Fruit fly (Drosophila melanogaster) whole organism, embryonic: ENCODE results near the gene SREBP.

Experiments
- C15 ChIP-seq: fragments of 200-800 bp; sonication (Bioruptor generic); IDR thresholded peaks from 3 replicates; pipeline ENCODE4 v1.3.6; 2022; ENCODE audit warnings: missing biosample characterization, missing genetic modification characterization
- CG12769 ChIP-seq: fragments of 200-800 bp; sonication (Bioruptor generic); optimal IDR thresholded peaks from 2 replicates; lab custom pipeline; 2019; ENCODE audit warnings: missing biosample characterization, mild to moderate bottlenecking, missing genetic modification characterization, moderate library complexity
- CG14667 ChIP-seq: fragments of 200-800 bp; sonication (Bioruptor generic); IDR thresholded peaks from 2 replicates; pipeline ENCODE4 v1.3.6; 2022; ENCODE audit warnings: missing biosample characterization, missing genetic modification characterization
- CG15011 ChIP-seq: fragments of 200-800 bp; sonication (Bioruptor generic); optimal IDR thresholded peaks from 3 replicates; lab custom pipeline; 2018; ENCODE audit warnings: missing biosample characterization, mild to moderate bottlenecking, missing genetic modification characterization
- CG15696 ChIP-seq: fragments of 200-800 bp; sonication (Bioruptor generic); optimal IDR thresholded peaks from 2 replicates; lab custom pipeline; 2019; ENCODE audit warnings: missing biosample characterization, mild to moderate bottlenecking, missing genetic modification characterization, moderate library complexity
- CG16779 ChIP-seq: fragments of 200-800 bp; sonication (Bioruptor generic); IDR thresholded peaks from 2 replicates; pipeline ENCODE4 v1.3.6; 2022; ENCODE audit warnings: missing biosample characterization, missing genetic modification characterization
- CG18619 ChIP-seq: fragments of 200-800 bp; sonication (Bioruptor generic); optimal IDR thresholded peaks from 3 replicates; lab custom pipeline; 2017; ENCODE audit warnings: missing biosample characterization, mild to moderate bottlenecking, missing genetic modification characterization
- CG18764 ChIP-seq: fragments of 200-800 bp; sonication (Bioruptor generic); optimal IDR thresholded peaks from 3 replicates; lab custom pipeline; 2016; ENCODE audit warnings: missing biosample characterization, missing genetic modification characterization
- CG2116 ChIP-seq: fragments of 200-800 bp; sonication (Bioruptor generic); optimal IDR thresholded peaks from 3 replicates; lab custom pipeline; 2018; ENCODE audit warnings: missing biosample characterization, mild to moderate bottlenecking, missing genetic modification characterization
- CG31365 ChIP-seq: fragments of 200-800 bp; sonication (Bioruptor generic); optimal IDR thresholded peaks from 2 replicates; lab custom pipeline; 2018; ENCODE audit warnings: missing biosample characterization, mild to moderate bottlenecking, missing genetic modification characterization
- CG31441 ChIP-seq: fragments of 200-800 bp; sonication (Bioruptor generic); IDR thresholded peaks from 2 replicates; pipeline ENCODE4 v1.3.6; 2022; ENCODE audit warnings: missing biosample characterization, missing genetic modification characterization
- CG3407 ChIP-seq: fragments of 200-800 bp; sonication (Bioruptor generic); optimal IDR thresholded peaks from 2 replicates; lab custom pipeline; 2018; ENCODE audit warnings: missing biosample characterization, mild to moderate bottlenecking, missing genetic modification characterization
- CG4820 ChIP-seq: fragments of 200-800 bp; sonication (Bioruptor generic); optimal IDR thresholded peaks from 3 replicates; lab custom pipeline; 2016; ENCODE audit warnings: missing biosample characterization, missing genetic modification characterization
- CG7928 ChIP-seq: fragments of 200-800 bp; sonication (Bioruptor generic); optimal IDR thresholded peaks from 2 replicates; lab custom pipeline; 2017; ENCODE audit warnings: missing biosample characterization, mild to moderate bottlenecking, missing genetic modification characterization
- Dll ChIP-seq: fragments of 200-800 bp; sonication (Bioruptor generic); IDR thresholded peaks from 4 replicates; pipeline ENCODE4 v1.3.6; 2022; ENCODE audit warnings: missing biosample characterization, missing genetic modification characterization; ENCODE audit not compliant: partially characterized antibody
- Dp ChIP-seq: fragments of 200-800 bp; sonication (Bioruptor generic); optimal IDR thresholded peaks from 2 replicates; lab custom pipeline; 2018; ENCODE audit warnings: missing biosample characterization, mild to moderate bottlenecking, missing genetic modification characterization, moderate library complexity
- E2f1 ChIP-seq: fragments of 200-800 bp; sonication (Bioruptor generic); IDR thresholded peaks from 2 replicates; pipeline ENCODE4 v1.3.6; 2022; ENCODE audit warnings: missing biosample characterization, missing genetic modification characterization
- ERR ChIP-seq: fragments of 200-800 bp; sonication (Bioruptor generic); optimal IDR thresholded peaks from 2 replicates; lab custom pipeline; 2016; ENCODE audit warnings: missing biosample characterization, missing genetic modification characterization
- Eip74EF ChIP-seq, 2 experiments: fragments of 200-800 bp in 1 of 2; fragments of >200 bp in 1 of 2; sonication (Bioruptor generic) in 1 of 2; optimal IDR thresholded peaks; 2 replicates each; lab custom pipeline; 2017 to 2019; ENCODE audit warnings: missing biosample characterization in 2 of 2, missing genetic modification characterization in 2 of 2, mild to moderate bottlenecking in 1 of 2, moderate library complexity in 1 of 2
- Fer1 ChIP-seq: fragments of 200-800 bp; sonication (Bioruptor generic); optimal IDR thresholded peaks from 2 replicates; lab custom pipeline; 2017; ENCODE audit warnings: missing biosample characterization, mild to moderate bottlenecking, missing genetic modification characterization
- HmgD ChIP-seq: fragments of 200-800 bp; sonication (Bioruptor generic); optimal IDR thresholded peaks from 3 replicates; lab custom pipeline; 2016; ENCODE audit warnings: missing biosample characterization, missing genetic modification characterization
- HmgZ ChIP-seq: fragments of 200-800 bp; sonication (Bioruptor generic); optimal IDR thresholded peaks from 2 replicates; lab custom pipeline; 2018; ENCODE audit warnings: missing biosample characterization, mild to moderate bottlenecking, missing genetic modification characterization
- Lhr ChIP-seq: fragments of 200-800 bp; sonication (Bioruptor generic); optimal IDR thresholded peaks from 3 replicates; lab custom pipeline; 2017; ENCODE audit warnings: mild to moderate bottlenecking, missing biosample characterization, missing genetic modification reagents, missing genetic modification characterization
- MESR4 ChIP-seq: fragments of 200-800 bp; sonication (Bioruptor generic); optimal IDR thresholded peaks from 2 replicates; lab custom pipeline; 2018; ENCODE audit warnings: missing biosample characterization, mild to moderate bottlenecking, missing genetic modification characterization, moderate library complexity
- MTF-1 ChIP-seq: fragments of 200-800 bp; sonication (Bioruptor generic); optimal IDR thresholded peaks from 2 replicates; lab custom pipeline; 2018; ENCODE audit warnings: missing biosample characterization, mild to moderate bottlenecking, missing genetic modification characterization, borderline replicate concordance
- NFAT ChIP-seq: fragments of 200-800 bp; sonication (Bioruptor generic); IDR thresholded peaks from 2 replicates; pipeline ENCODE4 v1.3.6; 2022; ENCODE audit warnings: missing biosample characterization, missing genetic modification characterization
- Ptx1 ChIP-seq: fragments of 200-800 bp; sonication (Bioruptor generic); IDR thresholded peaks from 2 replicates; pipeline ENCODE4 v1.3.6; 2022; ENCODE audit warnings: missing biosample characterization, missing genetic modification characterization
- Spps ChIP-seq: fragments of 200-800 bp; sonication (Bioruptor generic); optimal IDR thresholded peaks from 2 replicates; lab custom pipeline; 2018; ENCODE audit warnings: missing biosample characterization, mild to moderate bottlenecking, missing genetic modification characterization
- ap ChIP-seq: fragments of 200-800 bp; sonication (Bioruptor generic); IDR thresholded peaks from 2 replicates; pipeline ENCODE4 v1.3.6; 2022; ENCODE audit warnings: missing biosample characterization, missing genetic modification characterization
- corto ChIP-seq: fragments of 200-800 bp; sonication (Bioruptor generic); optimal IDR thresholded peaks from 2 replicates; lab custom pipeline; 2016; ENCODE audit warnings: missing biosample characterization, mild to moderate bottlenecking, missing genetic modification characterization, moderate library complexity
- crc ChIP-seq: fragments of 200-800 bp; sonication (Bioruptor generic); optimal IDR thresholded peaks from 2 replicates; lab custom pipeline; 2016; ENCODE audit warnings: missing biosample characterization, missing genetic modification characterization
- danr ChIP-seq: fragments of 200-800 bp; sonication (Bioruptor generic); IDR thresholded peaks from 2 replicates; pipeline ENCODE4 v1.3.6; 2022; ENCODE audit warnings: missing biosample characterization, missing genetic modification characterization
- gt ChIP-seq: fragments of 200-800 bp; sonication (Bioruptor generic); IDR thresholded peaks from 2 replicates; pipeline ENCODE4 v1.3.6; 2022; ENCODE audit warnings: missing biosample characterization, missing genetic modification characterization
- inv ChIP-seq: fragments of 200-800 bp; sonication (Bioruptor generic); IDR thresholded peaks from 2 replicates; pipeline ENCODE4 v1.3.6; 2022; ENCODE audit warnings: missing biosample characterization, missing genetic modification characterization; ENCODE audit not compliant: partially characterized antibody
- lmd ChIP-seq: fragments of 200-800 bp; sonication (Bioruptor generic); IDR thresholded peaks from 2 replicates; pipeline ENCODE4 v1.3.6; 2022; ENCODE audit warnings: missing biosample characterization, missing genetic modification characterization
- maf-S ChIP-seq: fragments of 200-800 bp; sonication (Bioruptor generic); optimal IDR thresholded peaks from 2 replicates; lab custom pipeline; 2016; ENCODE audit warnings: missing biosample characterization, missing genetic modification characterization
- mam ChIP-seq: fragments of 200-800 bp; sonication (Bioruptor generic); optimal IDR thresholded peaks from 3 replicates; lab custom pipeline; 2016; ENCODE audit warnings: missing biosample characterization, missing genetic modification characterization
- nom ChIP-seq: fragments of 200-800 bp; sonication (Bioruptor generic); optimal IDR thresholded peaks from 2 replicates; lab custom pipeline; 2017; ENCODE audit warnings: missing biosample characterization, missing genetic modification characterization, mild to moderate bottlenecking, moderate library complexity, missing genetic modification reagents
- org-1 ChIP-seq: fragments of 200-800 bp; sonication (Bioruptor generic); optimal IDR thresholded peaks from 2 replicates; lab custom pipeline; 2017; ENCODE audit warnings: missing biosample characterization, missing genetic modification characterization
- otp ChIP-seq: fragments of 200-800 bp; sonication (Bioruptor generic); IDR thresholded peaks from 3 replicates; pipeline ENCODE4, ENCODE4 v1.3.6; 2022; ENCODE audit warnings: missing biosample characterization, missing genetic modification characterization
- pho ChIP-seq: fragments of 200-800 bp; sonication (Bioruptor generic); optimal IDR thresholded peaks from 2 replicates; lab custom pipeline; 2016; ENCODE audit warnings: missing biosample characterization, missing genetic modification characterization
- pita ChIP-seq: fragments of 200-800 bp; sonication (Bioruptor generic); optimal IDR thresholded peaks from 2 replicates; lab custom pipeline; 2017; ENCODE audit warnings: missing biosample characterization, mild to moderate bottlenecking, missing genetic modification characterization
- row ChIP-seq: fragments of 200-800 bp; sonication (Bioruptor generic); IDR thresholded peaks from 3 replicates; pipeline ENCODE4 v1.3.6; 2022; ENCODE audit warnings: missing biosample characterization, missing genetic modification characterization
- slp2 ChIP-seq: fragments of 200-800 bp; sonication (Bioruptor generic); optimal IDR thresholded peaks from 2 replicates; lab custom pipeline; 2016; ENCODE audit warnings: missing biosample characterization, missing genetic modification characterization
- trem ChIP-seq: fragments of 200-800 bp; optimal IDR thresholded peaks from 3 replicates; lab custom pipeline; 2019; ENCODE audit warnings: missing biosample characterization, mild to moderate bottlenecking, missing genetic modification characterization, moderate library complexity
- tup ChIP-seq: fragments of 200-800 bp; sonication (Bioruptor generic); optimal IDR thresholded peaks from 2 replicates; lab custom pipeline; 2016; ENCODE audit warnings: missing biosample characterization, mild to moderate bottlenecking, missing genetic modification characterization, moderate library complexity
- unc-4 ChIP-seq: fragments of 200-800 bp; sonication (Bioruptor generic); IDR thresholded peaks from 2 replicates; pipeline ENCODE4 v1.3.6; 2022; ENCODE audit warnings: missing biosample characterization, missing genetic modification characterization; ENCODE audit not compliant: partially characterized antibody
- z ChIP-seq: fragments of 200-800 bp; sonication (Bioruptor generic); IDR thresholded peaks from 3 replicates; pipeline ENCODE4 v1.3.6; 2022; ENCODE audit warnings: missing biosample characterization, missing genetic modification characterization
- zfh1 ChIP-seq: fragments of 200-800 bp; sonication (Bioruptor generic); IDR thresholded peaks from 3 replicates; pipeline ENCODE4 v1.3.6; 2022; ENCODE audit warnings: missing biosample characterization, missing genetic modification characterization

The SREBP gene

dm6 chr3L:19794203-19794802, 568 bp downstream of the SREBP start (continued):
- TF ChIP-seq CG3407 (GFP tag; lab: Kevin White, UChicago) (peak; percentile 73), org-1 (peak; percentile 85), CG7928 (GFP tag; lab: Kevin White, UChicago) (peak; percentile 3), slp2 (peak; percentile 73), Spps (peak; percentile 52), CG15696 (tag; lab: Kevin White, UChicago) (peak; percentile 30), ERR (peak; percentile 45), MESR4 (GFP tag; lab: Kevin White, UChicago) (no peak), MTF-1 (GFP tag; lab: Kevin White, UChicago) (peak; percentile 66), HmgZ (tag; lab: Kevin White, UChicago) (peak; percentile 74), C15 (GFP tag; lab: Robert Waterston, UW) (0 out of 3 replicates have a peak, but pooled peaks have one; percentile 11), gt (GFP tag; lab: Robert Waterston, UW) (no peak), CG18619 (GFP tag; lab: Kevin White, UChicago) (peak; percentile 90), danr (GFP tag; lab: Robert Waterston, UW) (no peak), CG12769 (no peak), HmgD (peak; percentile 31), row (GFP tag; lab: Robert Waterston, UW) (peak; percentile 90), zfh1 (peak; percentile 74), E2f1 (GFP tag; lab: Robert Waterston, UW) (peak; percentile 68), CG16779 (GFP tag; lab: Robert Waterston, UW) (peak; percentile 63; the same call in 1 of the 2 replicates), unc-4 (GFP tag; lab: Robert Waterston, UW) (no peak), CG18764 (GFP tag; lab: Kevin White, UChicago) (peak; percentile 53), inv (GFP tag; lab: Robert Waterston, UW) (peak; percentile 42), Dp (GFP tag; lab: Kevin White, UChicago) (no peak), mam (peak; percentile 83), CG2116 (peak; percentile 52), corto (peak; percentile 77), ap (GFP tag; lab: Robert Waterston, UW) (0 out of 2 replicates have a peak, but pooled peaks have one; percentile 28), tup (GFP tag; lab: Kevin White, UChicago) (peak; percentile 54), nom (GFP tag; lab: Kevin White, UChicago) (peak; percentile 78), CG15011 (GFP tag; lab: Kevin White, UChicago) (peak; percentile 88), pita (GFP tag; lab: Kevin White, UChicago) (no peak), CG31365 (tag; lab: Kevin White, UChicago) (no peak), CG4820 (GFP tag; lab: Kevin White, UChicago) (peak; percentile 67), CG31441 (GFP tag; lab: Robert Waterston, UW) (peak; percentile 91), CG14667 (GFP tag; lab: Robert Waterston, UW) (peak; percentile 47; the same call in 1 of the 2 replicates), crc (GFP tag; lab: Kevin White, UChicago) (no peak), Fer1 (GFP tag; lab: Kevin White, UChicago) (peak; percentile 92), lmd (GFP tag; lab: Robert Waterston, UW) (peak; percentile 72), trem (tag; lab: Kevin White, UChicago) (peak; percentile 74), Dll (peak; percentile 33; the same call in 1 of the 4 replicates), z (GFP tag; lab: Robert Waterston, UW) (0 out of 3 replicates have a peak, but pooled peaks have one; percentile 19), Eip74EF (GFP tag; optimal IDR thresholded peaks at IDR 0.05; lab: Kevin White, UChicago) (peak in 1 of 2 experiments; percentile 90), NFAT (peak; percentile 89), maf-S (GFP tag; lab: Kevin White, UChicago) (peak; percentile 69), Ptx1 (GFP tag; lab: Robert Waterston, UW) (peak; percentile 76), otp (peak; percentile 56; the same call in 1 of the 3 replicates), pho (GFP tag; lab: Kevin White, UChicago) (peak; percentile 81), Lhr (GFP tag; lab: Kevin White, UChicago) (peak; percentile 57)
